Fruit fly (Drosophila melanogaster) whole organism: ENCODE data around the gene Hsp60B.

Source experiments
- CG8478 ChIP-seq: fragments of >200 bp; optimal IDR thresholded peaks from 2 replicates; lab custom pipeline; 2018; ENCODE audit warnings: inconsistent platforms
- Dll ChIP-seq: fragments of >200 bp; optimal IDR thresholded peaks from 2 replicates; lab custom pipeline; 2017
- EcR ChIP-seq, 2 experiments: fragments of >200 bp; optimal IDR thresholded peaks; 2 replicates each; lab custom pipeline; 2017; ENCODE audit warnings: missing biosample characterization in 2 of 2, missing genetic modification characterization in 2 of 2, missing genetic modification reagents in 2 of 2
- pan ChIP-seq: fragments of >200 bp; optimal IDR thresholded peaks from 2 replicates; lab custom pipeline; 2017
- psq ChIP-seq: fragments of >200 bp; optimal IDR thresholded peaks from 2 replicates; lab custom pipeline; 2017
- usp ChIP-seq: fragments of >200 bp; optimal IDR thresholded peaks from 2 replicates; lab custom pipeline; 2017; ENCODE audit warnings: missing biosample characterization, missing genetic modification characterization, mixed read lengths

Hsp60B gene

dm6 chr2L:714747-715488 lies 13.2 kb upstream of the Hsp60B start, which contains the start of gene ds:
Gene ds (minus strand): TSS chr2L:714983.
- TF ChIP-seq pan (lab: Kevin White, UChicago), result no peak
- peak; percentile 19 for TF ChIP-seq Dll

- TF ChIP-seq psq (lab: Kevin White, UChicago) (no peak), usp (no peak), Dll (no peak), pan (lab: Kevin White, UChicago) (no peak), CG8478 (lab: Kevin White, UChicago) (no peak), EcR (GFP tag; optimal IDR thresholded peaks at IDR 0.05; lab: Kevin White, UChicago) (peak in 1 of 2 experiments; percentile 43)
Observed at dm6 chr2L:715489-715849, 12.7 kb upstream of the Hsp60B start.

dm6 chr2L:716547-716946 lies 11.6 kb upstream of the Hsp60B start:
- TF ChIP-seq CG8478 (lab: Kevin White, UChicago) (no peak), Dll (no peak), psq (lab: Kevin White, UChicago) (no peak), usp (no peak), EcR (GFP tag; optimal IDR thresholded peaks at IDR 0.05; lab: Kevin White, UChicago) (no peak), pan (lab: Kevin White, UChicago) (no peak)

dm6 chr2L:717783-718182 lies 10.4 kb upstream of the Hsp60B start:
- no peak for TF ChIP-seq Dll
- TF ChIP-seq EcR (GFP tag; optimal IDR thresholded peaks at IDR 0.05; lab: Kevin White, UChicago), result no peak
- TF ChIP-seq CG8478 (lab: Kevin White, UChicago), result no peak
- TF ChIP-seq usp, result no peak
- no peak for TF ChIP-seq pan (lab: Kevin White, UChicago)
- no peak for TF ChIP-seq psq (lab: Kevin White, UChicago)

dm6 chr2L:718280-718871 lies 9.8 kb upstream of the Hsp60B start:
- TF ChIP-seq pan (lab: Kevin White, UChicago), result no peak
- no peak for TF ChIP-seq psq (lab: Kevin White, UChicago)
- no peak for TF ChIP-seq Dll
- no peak for TF ChIP-seq EcR (GFP tag; optimal IDR thresholded peaks at IDR 0.05; lab: Kevin White, UChicago)
- TF ChIP-seq CG8478 (lab: Kevin White, UChicago), result no peak
- no peak for TF ChIP-seq usp

- TF ChIP-seq EcR (GFP tag; optimal IDR thresholded peaks at IDR 0.05; lab: Kevin White, UChicago) (no peak), usp (no peak), pan (lab: Kevin White, UChicago) (no peak), CG8478 (lab: Kevin White, UChicago) (no peak), Dll (no peak), psq (lab: Kevin White, UChicago) (no peak)
Observed at dm6 chr2L:721757-722156, 6.4 kb upstream of the Hsp60B start.

- TF ChIP-seq EcR (GFP tag; optimal IDR thresholded peaks at IDR 0.05; lab: Kevin White, UChicago) (no peak), psq (lab: Kevin White, UChicago) (no peak), usp (no peak), Dll (no peak), pan (lab: Kevin White, UChicago) (no peak), CG8478 (lab: Kevin White, UChicago) (no peak)
Observed at dm6 chr2L:722912-723311, 5.2 kb upstream of the Hsp60B start.

dm6 chr2L:723799-724531 lies 4.2 kb upstream of the Hsp60B start:
- TF ChIP-seq psq (lab: Kevin White, UChicago) (no peak), pan (lab: Kevin White, UChicago) (no peak), EcR (GFP tag; optimal IDR thresholded peaks at IDR 0.05; lab: Kevin White, UChicago) (peak in 1 of 2 experiments; percentile 11)

- TF ChIP-seq pan (lab: Kevin White, UChicago) (no peak), CG8478 (lab: Kevin White, UChicago) (no peak), psq (lab: Kevin White, UChicago) (no peak)
Observed at dm6 chr2L:724746-725145, 3.4 kb upstream of the Hsp60B start.

- TF ChIP-seq psq (lab: Kevin White, UChicago), result no peak
- TF ChIP-seq CG8478 (lab: Kevin White, UChicago), result no peak
- TF ChIP-seq Dll, result no peak
- no peak for TF ChIP-seq EcR (GFP tag; optimal IDR thresholded peaks at IDR 0.05; lab: Kevin White, UChicago)
- TF ChIP-seq pan (lab: Kevin White, UChicago), result no peak
Observed at dm6 chr2L:732105-732504, 3.9 kb downstream of the Hsp60B start.

dm6 chr2L:734120-734519 lies 6.0 kb downstream of the Hsp60B start:
- TF ChIP-seq EcR (GFP tag; optimal IDR thresholded peaks at IDR 0.05; lab: Kevin White, UChicago) (no peak), usp (no peak), Dll (no peak), CG8478 (lab: Kevin White, UChicago) (no peak), pan (lab: Kevin White, UChicago) (no peak), psq (lab: Kevin White, UChicago) (no peak)

- TF ChIP-seq usp (no peak), pan (lab: Kevin White, UChicago) (no peak), EcR (GFP tag; optimal IDR thresholded peaks at IDR 0.05; lab: Kevin White, UChicago) (no peak)
Observed at dm6 chr2L:735772-736171, 7.6 kb downstream of the Hsp60B start.
